Worm (Caenorhabditis elegans): ENCODE measurements around the gene T06E6.10.

- TF ChIP-seq ztf-28 (GFP tag; IDR thresholded peaks at IDR 0.05) (no peak), mes-4 (tag; optimal IDR thresholded peaks at IDR 0.05) (no peak), Y67H2A.10 (GFP tag; conservative IDR thresholded peaks at IDR 0.05) (no peak), bed-2 (GFP tag; IDR thresholded peaks at IDR 0.05) (no peak), C06A6.2 (GFP tag; conservative IDR thresholded peaks at IDR 0.05) (no peak), B0019.2 (GFP tag; conservative IDR thresholded peaks at IDR 0.05) (no peak), B0035.1 (tag; optimal IDR thresholded peaks at IDR 0.05) (no peak), hlh-26 (GFP tag; conservative IDR thresholded peaks at IDR 0.05) (no peak), nfya-1 (tag; optimal IDR thresholded peaks at IDR 0.05; ENCODE audit: borderline replicate concordance, insufficient read depth) (no peak), pha-4 (tag; optimal IDR thresholded peaks at IDR 0.05) (no peak)
These were observed 9.0 kb downstream of the T06E6.10 start, which contains the start of gene fbxa-209 for ce11 chrV:15426944-15427343.

Measured in whole organism, young adult.